Fruit fly (Drosophila melanogaster) whole organism: ENCODE measurements around the gene sff.

Source experiments
- CG8478 ChIP-seq: fragments of >200 bp; optimal IDR thresholded peaks from 2 replicates; lab custom pipeline; 2018; ENCODE audit warnings: inconsistent platforms
- Dll ChIP-seq: fragments of >200 bp; optimal IDR thresholded peaks from 2 replicates; lab custom pipeline; 2017
- EcR ChIP-seq, 2 experiments: fragments of >200 bp; optimal IDR thresholded peaks; 2 replicates each; lab custom pipeline; 2017; ENCODE audit warnings: missing biosample characterization in 2 of 2, missing genetic modification characterization in 2 of 2, missing genetic modification reagents in 2 of 2
- pan ChIP-seq: fragments of >200 bp; optimal IDR thresholded peaks from 2 replicates; lab custom pipeline; 2017
- psq ChIP-seq: fragments of >200 bp; optimal IDR thresholded peaks from 2 replicates; lab custom pipeline; 2017
- usp ChIP-seq: fragments of >200 bp; optimal IDR thresholded peaks from 2 replicates; lab custom pipeline; 2017; ENCODE audit warnings: missing biosample characterization, missing genetic modification characterization, mixed read lengths

Gene sff

dm6 chr3L:15924811-15925437, at the start of gene sff:
TSS of gene sff (minus strand) at chr3L:15924861.
- TF ChIP-seq EcR (GFP tag; optimal IDR thresholded peaks at IDR 0.05; lab: Kevin White, UChicago) (peak in 1 of 2 experiments; percentile 1), pan (no peak)

dm6 chr3L:15974166-15974565, 49.5 kb upstream of the sff start:
- TF ChIP-seq EcR (GFP tag; optimal IDR thresholded peaks at IDR 0.05; lab: Kevin White, UChicago) = no peak

dm6 chr3L:15968686-15969085, 44.0 kb upstream of the sff start:
- no peak for TF ChIP-seq psq
- no peak for TF ChIP-seq pan
- TF ChIP-seq CG8478 = no peak
- TF ChIP-seq Dll = no peak

dm6 chr3L:15967588-15968500, 43.2 kb upstream of the sff start, which contains the start of the genes Brr2 and CG10516:
TSS of gene Brr2 (minus strand) at chr3L:15967872.
TSS of gene CG10516 (plus strand) at chr3L:15968204.
- TF ChIP-seq pan (no peak), psq (no peak), EcR (GFP tag; optimal IDR thresholded peaks at IDR 0.05; lab: Kevin White, UChicago) (no peak), usp (GFP tag; lab: Kevin White, UChicago) (no peak), Dll (no peak), CG8478 (no peak)

- TF ChIP-seq usp (GFP tag; lab: Kevin White, UChicago) (no peak), Dll (no peak), CG8478 (no peak), EcR (GFP tag; optimal IDR thresholded peaks at IDR 0.05; lab: Kevin White, UChicago) (no peak), psq (no peak), pan (no peak)
Measured at dm6 chr3L:15958612-15959315, 34.1 kb upstream of the sff start, which contains the start of gene CG17032. TSS of gene CG17032 (plus strand) at chr3L:15958843.

dm6 chr3L:15956448-15957010, 31.9 kb upstream of the sff start, which contains the start of gene elgi:
TSS of gene elgi (plus strand) at chr3L:15956550.
- TF ChIP-seq pan (no peak), CG8478 (no peak), EcR (GFP tag; optimal IDR thresholded peaks at IDR 0.05; lab: Kevin White, UChicago) (no peak), Dll (no peak), usp (GFP tag; lab: Kevin White, UChicago) (no peak), psq (no peak)

- TF ChIP-seq Dll (no peak), EcR (GFP tag; optimal IDR thresholded peaks at IDR 0.05; lab: Kevin White, UChicago) (no peak), psq (no peak), pan (no peak), usp (GFP tag; lab: Kevin White, UChicago) (no peak), CG8478 (no peak)
Measured at dm6 chr3L:15954784-15955427, 30.2 kb upstream of the sff start, which contains the start of the genes Pka-C3 and GXIVsPLA2. TSS of gene Pka-C3 (minus strand) at chr3L:15954797. TSS of gene GXIVsPLA2 (plus strand) at chr3L:15955096.

- no peak for TF ChIP-seq usp (GFP tag; lab: Kevin White, UChicago)
- no peak for TF ChIP-seq psq
- TF ChIP-seq CG8478 = no peak
Measured at dm6 chr3L:15953892-15954291, 29.2 kb upstream of the sff start.

dm6 chr3L:15952909-15953308, 28.2 kb upstream of the sff start:
- TF ChIP-seq usp (GFP tag; lab: Kevin White, UChicago) (no peak), EcR (GFP tag; optimal IDR thresholded peaks at IDR 0.05; lab: Kevin White, UChicago) (no peak), Dll (no peak), CG8478 (no peak), pan (no peak)

- TF ChIP-seq Dll (no peak), CG8478 (no peak), usp (GFP tag; lab: Kevin White, UChicago) (no peak), psq (no peak), EcR (GFP tag; optimal IDR thresholded peaks at IDR 0.05; lab: Kevin White, UChicago) (no peak), pan (no peak)
Measured at dm6 chr3L:15952287-15952686, 27.6 kb upstream of the sff start.

- TF ChIP-seq pan = no peak
- TF ChIP-seq EcR (GFP tag; optimal IDR thresholded peaks at IDR 0.05; lab: Kevin White, UChicago) = no peak
- TF ChIP-seq psq = no peak
- TF ChIP-seq CG8478 = no peak
- TF ChIP-seq Dll = no peak
- TF ChIP-seq usp (GFP tag; lab: Kevin White, UChicago) = no peak
Measured at dm6 chr3L:15940823-15941222, 16.2 kb upstream of the sff start.

- no peak for TF ChIP-seq CG8478
- no peak for TF ChIP-seq psq
- TF ChIP-seq usp (GFP tag; lab: Kevin White, UChicago) = no peak
- no peak for TF ChIP-seq pan
- TF ChIP-seq Dll = no peak
- TF ChIP-seq EcR (GFP tag; optimal IDR thresholded peaks at IDR 0.05; lab: Kevin White, UChicago) = no peak
Measured at dm6 chr3L:15924319-15924718, 342 bp downstream of the sff start.
